Worm (Caenorhabditis elegans) whole organism, L1 larva: ENCODE results near the gene T20B12.4.

Experiments
- C34B4.2 ChIP-seq: sonication (generic microtip); optimal IDR thresholded peaks from 2 replicates; lab custom pipeline; 2017; ENCODE audit warnings: mild to moderate bottlenecking, missing genetic modification characterization, missing compliant biosample characterization
- fos-1 ChIP-seq: fragments of 150-350 bp; optimal IDR thresholded peaks from 2 replicates; lab custom pipeline; 2014; ENCODE audit warnings: missing biosample characterization, missing genetic modification characterization
- isw-1 ChIP-seq: fragments of 200-800 bp; sonication (Bioruptor generic); IDR thresholded peaks from 2 replicates; pipeline ENCODE4 v1.3.6; 2022; ENCODE audit warnings: missing genetic modification characterization, missing compliant biosample characterization
- mep-1 ChIP-seq: fragments of 150-350 bp; optimal IDR thresholded peaks from 2 replicates; lab custom pipeline; 2014; ENCODE audit warnings: missing biosample characterization, missing genetic modification characterization

DNA sequence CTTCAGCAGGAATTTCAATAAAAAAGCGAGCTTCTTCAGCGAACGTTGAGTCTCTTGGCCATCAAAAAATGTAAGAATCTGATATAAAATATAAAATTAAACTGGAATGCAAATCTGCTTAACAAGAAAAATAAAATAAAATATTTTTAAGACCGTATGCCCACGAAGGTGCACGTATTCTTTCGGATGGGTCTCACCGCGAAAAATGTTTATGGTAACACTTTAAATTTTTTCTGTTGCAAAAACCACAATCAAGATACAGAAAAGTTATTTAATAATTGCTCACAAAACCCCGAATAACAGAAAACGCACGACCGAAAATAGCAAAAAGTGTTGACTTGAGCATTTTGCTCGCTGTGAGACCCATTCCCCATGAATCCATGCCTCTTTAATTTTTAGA, 28.4 kb upstream of the T20B12.4 start:
- TF ChIP-seq C34B4.2 (tag; lab: Kevin White, UChicago) (no peak), fos-1 (tag; lab: Kevin White, UChicago) (no peak), mep-1 (tag; lab: Kevin White, UChicago) (no peak), isw-1 (GFP tag; lab: Robert Waterston, UW) (no peak)
